Worm (Caenorhabditis elegans) whole organism, L4 larva: ENCODE measurements around the gene C25H3.14.

Experiments used
- F49E8.2 ChIP-seq: sonication (generic microtip); optimal IDR thresholded peaks from 2 replicates; lab custom pipeline; 2016; ENCODE audit warnings: missing compliant biosample characterization, mild to moderate bottlenecking, missing genetic modification characterization, borderline replicate concordance
- R02D3.7 ChIP-seq: fragments of 150-350 bp; sonication (generic microtip); optimal IDR thresholded peaks from 3 replicates; lab custom pipeline; 2014; ENCODE audit warnings: missing biosample characterization, missing genetic modification characterization
- madf-5 ChIP-seq, 2 experiments: fragments of 200-800 bp; sonication (Bioruptor generic); IDR thresholded peaks; 2 replicates each; pipeline ENCODE4 v1.3.6; 2022; ENCODE audit warnings: missing compliant biosample characterization in 2 of 2, missing genetic modification characterization in 2 of 2
- nhr-6 ChIP-seq: fragments of 150-350 bp; optimal IDR thresholded peaks from 2 replicates; lab custom pipeline; 2014; ENCODE audit warnings: missing biosample characterization, missing genetic modification characterization
- nhr-77 ChIP-seq: fragments of 150-350 bp; optimal IDR thresholded peaks from 2 replicates; lab custom pipeline; 2014; ENCODE audit warnings: missing biosample characterization, missing genetic modification characterization
- unc-62 ChIP-seq, 3 experiments: fragments of 150-350 bp in 1 of 3; sonication (generic microtip); optimal IDR thresholded peaks in 2 of 3; peaks in 1 of 3; 1 replicate in 1 of 3; 2 replicates in 2 of 3; lab custom pipeline; 2014 to 2017; ENCODE audit warnings: missing biosample characterization in 3 of 3, missing genetic modification characterization in 3 of 3, missing genetic modification reagents in 3 of 3, missing genotype in 1 of 3

- TF ChIP-seq unc-62 (GFP tag; optimal IDR thresholded peaks at IDR 0.05 in 1 of 2; lab: Kevin White, UChicago) (peak in 1 of 2 experiments; percentile 44), unc-62 (tag; optimal IDR thresholded peaks at IDR 0.05; lab: Kevin White, UChicago) (no peak), nhr-6 (tag; lab: Kevin White, UChicago) (no peak), madf-5 (GFP tag; IDR thresholded peaks at IDR 0.05; lab: Robert Waterston, UW) (no peak), R02D3.7 (no peak), nhr-77 (no peak), F49E8.2 (tag; lab: Kevin White, UChicago) (no peak)
These were observed 7.8 kb downstream of the C25H3.14 start for ce11 chrII:5702611-5703192.
